Fruit fly (Drosophila melanogaster): Measurements from ENCODE around the gene CG42788.

CG42788 gene

dm6 chr3R:15095550-15096031 is 36.1 kb downstream of the CG42788 start, which contains the start of gene CG6966 (continued):
- TF ChIP-seq Blimp-1 (GFP tag; optimal IDR thresholded peaks at IDR 0.05), result peak; percentile 73
- peak; percentile 68 for TF ChIP-seq fkh (GFP tag; optimal IDR thresholded peaks at IDR 0.05)
- peak; percentile 79 for TF ChIP-seq CG1621 (tag; optimal IDR thresholded peaks at IDR 0.05)
- TF ChIP-seq vri (GFP tag; optimal IDR thresholded peaks at IDR 0.05), result peak; percentile 55
- no peak for TF ChIP-seq Hr38 (GFP tag; optimal IDR thresholded peaks at IDR 0.05)
- peak; percentile 47 to 74 for TF ChIP-seq ss (GFP tag; optimal IDR thresholded peaks at IDR 0.05)
- no peak for TF ChIP-seq eg (GFP tag; IDR thresholded peaks at IDR 0.05)
- no peak for TF ChIP-seq Eip93F (GFP tag; optimal IDR thresholded peaks at IDR 0.05)

- TF ChIP-seq Eip93F (GFP tag; optimal IDR thresholded peaks at IDR 0.05) (no peak), Eip78C (GFP tag) (peak; percentile 12)
These were observed 36.8 kb downstream of the CG42788 start for dm6 chr3R:15094929-15095236.

dm6 chr3R:15094218-15094928 is 37.4 kb downstream of the CG42788 start:
- peak; percentile 55 for TF ChIP-seq Met (GFP tag; optimal IDR thresholded peaks at IDR 0.05)
- TF ChIP-seq fkh (GFP tag; optimal IDR thresholded peaks at IDR 0.05), result peak; percentile 39
- peak; percentile 79 for TF ChIP-seq svp (GFP tag)
- peak; percentile 15 for TF ChIP-seq vri (GFP tag; optimal IDR thresholded peaks at IDR 0.05)
- TF ChIP-seq salr (GFP tag; optimal IDR thresholded peaks at IDR 0.05), result peak in 1 of 2 experiments; percentile 42
- TF ChIP-seq CG6808 (GFP tag; optimal IDR thresholded peaks at IDR 0.05), result peak; percentile 23
- no peak for TF ChIP-seq CG10631 (GFP tag; optimal IDR thresholded peaks at IDR 0.05)
- TF ChIP-seq dsx (GFP tag; optimal IDR thresholded peaks at IDR 0.05; ENCODE audit: poor library complexity, severe bottlenecking), result no peak
- no peak for TF ChIP-seq eg (GFP tag; IDR thresholded peaks at IDR 0.05)
- peak; percentile 35 for TF ChIP-seq esn (GFP tag; optimal IDR thresholded peaks at IDR 0.05)
- TF ChIP-seq Sox14 (GFP tag; optimal IDR thresholded peaks at IDR 0.05), result peak; percentile 19
- TF ChIP-seq achi (GFP tag; optimal IDR thresholded peaks at IDR 0.05), result peak; percentile 24
- peak; percentile 1 for TF ChIP-seq Sox102F (GFP tag; optimal IDR thresholded peaks at IDR 0.05)
- TF ChIP-seq CG32006 (GFP tag; optimal IDR thresholded peaks at IDR 0.05), result peak; percentile 38
- no peak for TF ChIP-seq Eip93F (GFP tag; optimal IDR thresholded peaks at IDR 0.05)
- TF ChIP-seq OdsH (GFP tag; optimal IDR thresholded peaks at IDR 0.05), result peak; percentile 23
- TF ChIP-seq Hr4 (GFP tag; optimal IDR thresholded peaks at IDR 0.05), result peak; percentile 32
- peak; percentile 84 for TF ChIP-seq Eip78C (GFP tag)
- no peak for TF ChIP-seq Sox15 (GFP tag; optimal IDR thresholded peaks at IDR 0.05)
- no peak for TF ChIP-seq CG15336 (GFP tag; IDR thresholded peaks at IDR 0.05)
- TF ChIP-seq ss (GFP tag; optimal IDR thresholded peaks at IDR 0.05), result peak in 1 of 2 experiments; percentile 1

dm6 chr3R:15092784-15093183 is 38.9 kb downstream of the CG42788 start:
- TF ChIP-seq CG34406 (GFP tag; optimal IDR thresholded peaks at IDR 0.05) (no peak), Sox14 (GFP tag; optimal IDR thresholded peaks at IDR 0.05) (peak; percentile 28), Eip93F (GFP tag; optimal IDR thresholded peaks at IDR 0.05) (peak; percentile 35), CG11294 (GFP tag; IDR thresholded peaks at IDR 0.05) (no peak), Sox15 (GFP tag; optimal IDR thresholded peaks at IDR 0.05) (no peak), fkh (GFP tag; optimal IDR thresholded peaks at IDR 0.05) (peak; percentile 93)

dm6 chr3R:15092351-15092750 is 39.4 kb downstream of the CG42788 start:
- TF ChIP-seq pdm3 (GFP tag; optimal IDR thresholded peaks at IDR 0.05) (peak; percentile 72), CG8632 (GFP tag; optimal IDR thresholded peaks at IDR 0.05) (peak; percentile 82), lz (GFP tag; optimal IDR thresholded peaks at IDR 0.05) (peak; percentile 81), CG11294 (GFP tag; IDR thresholded peaks at IDR 0.05) (no peak), Hr38 (GFP tag; optimal IDR thresholded peaks at IDR 0.05) (no peak), fkh (GFP tag; optimal IDR thresholded peaks at IDR 0.05) (no peak), CG9139 (GFP tag; optimal IDR thresholded peaks at IDR 0.05) (peak; percentile 55), svp (GFP tag) (peak; percentile 92), Hr4 (GFP tag; optimal IDR thresholded peaks at IDR 0.05) (no peak), esn (GFP tag; optimal IDR thresholded peaks at IDR 0.05) (peak; percentile 86), CG6276 (GFP tag; optimal IDR thresholded peaks at IDR 0.05) (no peak), Blimp-1 (GFP tag; optimal IDR thresholded peaks at IDR 0.05) (peak; percentile 62), Ets21C (GFP tag; optimal IDR thresholded peaks at IDR 0.05) (peak; percentile 78), CG6792 (GFP tag; optimal IDR thresholded peaks at IDR 0.05) (peak; percentile 72), OdsH (GFP tag; optimal IDR thresholded peaks at IDR 0.05) (peak; percentile 83), CG3919 (GFP tag; optimal IDR thresholded peaks at IDR 0.05) (peak; percentile 80), CG3032 (tag; optimal IDR thresholded peaks at IDR 0.05) (peak; percentile 88), ss (GFP tag; optimal IDR thresholded peaks at IDR 0.05) (peak; percentile 67 to 84), spab (GFP tag; optimal IDR thresholded peaks at IDR 0.05) (peak; percentile 80), Lpt (GFP tag; optimal IDR thresholded peaks at IDR 0.05) (no peak), Sox14 (GFP tag; optimal IDR thresholded peaks at IDR 0.05) (peak; percentile 82), salr (GFP tag; optimal IDR thresholded peaks at IDR 0.05) (peak; percentile 50 to 65), CG32006 (GFP tag; optimal IDR thresholded peaks at IDR 0.05) (peak; percentile 68), CG10631 (GFP tag; optimal IDR thresholded peaks at IDR 0.05) (peak; percentile 80), CG8119 (GFP tag; IDR thresholded peaks at IDR 0.05) (peak; percentile 55), vri (GFP tag; optimal IDR thresholded peaks at IDR 0.05) (peak; percentile 48), CG15336 (GFP tag; IDR thresholded peaks at IDR 0.05) (peak; percentile 56), CG31627 (GFP tag; optimal IDR thresholded peaks at IDR 0.05) (peak; percentile 89)
